Fruit fly (Drosophila melanogaster) whole organism, embryonic: ENCODE results near the gene CG14182.

Experiments used
- CG10959 ChIP-seq: fragments of 200-800 bp; sonication (Bioruptor generic); IDR thresholded peaks from 2 replicates; pipeline ENCODE4 v1.3.6; 2022; ENCODE audit warnings: missing biosample characterization, missing genetic modification characterization
- CG11723 ChIP-seq: fragments of 200-800 bp; sonication (Bioruptor generic); optimal IDR thresholded peaks from 2 replicates; lab custom pipeline; 2017; ENCODE audit warnings: missing biosample characterization, mild to moderate bottlenecking, missing genetic modification characterization
- CG12299 ChIP-seq: fragments of 200-800 bp; sonication (Bioruptor generic); optimal IDR thresholded peaks from 2 replicates; lab custom pipeline; 2018; ENCODE audit warnings: missing biosample characterization, mild to moderate bottlenecking, missing genetic modification characterization
- CG12744 ChIP-seq: fragments of 200-800 bp; sonication (Bioruptor generic); optimal IDR thresholded peaks from 2 replicates; lab custom pipeline; 2016; ENCODE audit warnings: missing biosample characterization, missing genetic modification characterization
- CG13424 ChIP-seq: fragments of 200-800 bp; sonication (Bioruptor generic); optimal IDR thresholded peaks from 2 replicates; lab custom pipeline; 2019; ENCODE audit warnings: missing biosample characterization, mild to moderate bottlenecking, missing genetic modification characterization, moderate library complexity
- CG15073 ChIP-seq: fragments of 200-800 bp; sonication (Bioruptor generic); optimal IDR thresholded peaks from 2 replicates; lab custom pipeline; 2016; ENCODE audit warnings: missing biosample characterization, missing genetic modification characterization
- CG1603 ChIP-seq: fragments of 200-800 bp; sonication (Bioruptor generic); optimal IDR thresholded peaks from 2 replicates; lab custom pipeline; 2019; ENCODE audit warnings: missing biosample characterization, mild to moderate bottlenecking, missing genetic modification characterization, moderate library complexity
- CG16779 ChIP-seq: fragments of 200-800 bp; sonication (Bioruptor generic); IDR thresholded peaks from 2 replicates; pipeline ENCODE4 v1.3.6; 2022; ENCODE audit warnings: missing biosample characterization, missing genetic modification characterization
- CG17802 ChIP-seq: fragments of 200-800 bp; sonication (Bioruptor generic); optimal IDR thresholded peaks from 2 replicates; lab custom pipeline; 2018; ENCODE audit warnings: missing biosample characterization, mild to moderate bottlenecking, missing genetic modification characterization, moderate library complexity
- CG2116 ChIP-seq: fragments of 200-800 bp; sonication (Bioruptor generic); optimal IDR thresholded peaks from 3 replicates; lab custom pipeline; 2018; ENCODE audit warnings: missing biosample characterization, mild to moderate bottlenecking, missing genetic modification characterization
- CG2199 ChIP-seq: fragments of 200-800 bp; sonication (Bioruptor generic); IDR thresholded peaks from 3 replicates; pipeline ENCODE4 v1.3.6; 2022; ENCODE audit warnings: missing biosample characterization, missing genetic modification characterization
- CG2712 ChIP-seq: fragments of 200-800 bp; optimal IDR thresholded peaks from 3 replicates; lab custom pipeline; 2019; ENCODE audit warnings: missing biosample characterization, mild to moderate bottlenecking, missing genetic modification characterization, moderate library complexity
- CG30020 ChIP-seq: fragments of 200-800 bp; optimal IDR thresholded peaks from 2 replicates; lab custom pipeline; 2019; ENCODE audit warnings: missing biosample characterization, mild to moderate bottlenecking, missing genetic modification characterization, moderate library complexity
- CG30431 ChIP-seq: fragments of 200-800 bp; sonication (Bioruptor generic); optimal IDR thresholded peaks from 2 replicates; lab custom pipeline; 2017; ENCODE audit warnings: missing biosample characterization, missing genetic modification characterization
- CG31388 ChIP-seq: fragments of 200-800 bp; sonication (Bioruptor generic); optimal IDR thresholded peaks from 2 replicates; lab custom pipeline; 2016; ENCODE audit warnings: missing biosample characterization, missing genetic modification characterization
- CG31441 ChIP-seq: fragments of 200-800 bp; sonication (Bioruptor generic); IDR thresholded peaks from 2 replicates; pipeline ENCODE4 v1.3.6; 2022; ENCODE audit warnings: missing biosample characterization, missing genetic modification characterization
- CG33213 ChIP-seq: fragments of 200-800 bp; sonication (Bioruptor generic); optimal IDR thresholded peaks from 3 replicates; lab custom pipeline; 2016; ENCODE audit warnings: missing biosample characterization, missing genetic modification characterization
- CG3726 ChIP-seq: fragments of 200-800 bp; sonication (Bioruptor generic); IDR thresholded peaks from 3 replicates; pipeline ENCODE4, ENCODE4 v1.3.6; 2022; ENCODE audit warnings: missing biosample characterization, missing genetic modification characterization
- CG6272 ChIP-seq: fragments of 200-800 bp; sonication (Bioruptor generic); IDR thresholded peaks from 2 replicates; pipeline ENCODE4 v1.3.6; 2022; ENCODE audit warnings: missing biosample characterization, missing genetic modification characterization
- CG7357 ChIP-seq: fragments of 200-800 bp; sonication (Bioruptor generic); IDR thresholded peaks from 3 replicates; pipeline ENCODE4 v1.3.6; 2022; ENCODE audit warnings: missing biosample characterization, missing genetic modification characterization
- CG7372 ChIP-seq: fragments of 200-800 bp; sonication (Bioruptor generic); IDR thresholded peaks from 2 replicates; pipeline ENCODE4 v1.3.6; 2022; ENCODE audit warnings: missing biosample characterization, missing genetic modification characterization
- CG9797 ChIP-seq: fragments of 200-800 bp; sonication (Bioruptor generic); optimal IDR thresholded peaks from 3 replicates; lab custom pipeline; 2018; ENCODE audit warnings: missing biosample characterization, mild to moderate bottlenecking, missing genetic modification characterization
- CrebB ChIP-seq: fragments of 200-800 bp; sonication (Bioruptor generic); optimal IDR thresholded peaks from 3 replicates; lab custom pipeline; 2018; ENCODE audit warnings: missing biosample characterization, mild to moderate bottlenecking, missing genetic modification characterization
- D19A ChIP-seq: fragments of 200-800 bp; optimal IDR thresholded peaks from 3 replicates; lab custom pipeline; 2019; ENCODE audit warnings: missing biosample characterization, mild to moderate bottlenecking, missing genetic modification characterization, moderate library complexity
- Dll ChIP-seq: fragments of 200-800 bp; sonication (Bioruptor generic); IDR thresholded peaks from 4 replicates; pipeline ENCODE4 v1.3.6; 2022; ENCODE audit warnings: missing biosample characterization, missing genetic modification characterization; ENCODE audit not compliant: partially characterized antibody
- Hey ChIP-seq: fragments of 200-800 bp; sonication (Bioruptor generic); optimal IDR thresholded peaks from 3 replicates; lab custom pipeline; 2018; ENCODE audit warnings: missing biosample characterization, mild to moderate bottlenecking, missing genetic modification characterization
- Lhr ChIP-seq: fragments of 200-800 bp; sonication (Bioruptor generic); optimal IDR thresholded peaks from 3 replicates; lab custom pipeline; 2017; ENCODE audit warnings: mild to moderate bottlenecking, missing biosample characterization, missing genetic modification reagents, missing genetic modification characterization
- Med ChIP-seq: fragments of 200-800 bp; sonication (Bioruptor generic); peaks from one replicate; lab custom pipeline; 2016; ENCODE audit warnings: missing biosample characterization, missing genetic modification characterization, mild to moderate bottlenecking, inconsistent platforms, moderate library complexity
- Myb ChIP-seq: fragments of 200-800 bp; sonication (Bioruptor generic); optimal IDR thresholded peaks from 2 replicates; lab custom pipeline; 2016; ENCODE audit warnings: missing biosample characterization, missing genetic modification characterization
- Poxn ChIP-seq: fragments of 200-800 bp; sonication (Bioruptor generic); IDR thresholded peaks from 2 replicates; pipeline ENCODE4 v1.3.6; 2022; ENCODE audit warnings: missing biosample characterization, missing genetic modification characterization
- Sin3A ChIP-seq: fragments of >200 bp; optimal IDR thresholded peaks from 2 replicates; lab custom pipeline; 2018
- Spps ChIP-seq: fragments of 200-800 bp; sonication (Bioruptor generic); optimal IDR thresholded peaks from 2 replicates; lab custom pipeline; 2018; ENCODE audit warnings: missing biosample characterization, mild to moderate bottlenecking, missing genetic modification characterization
- Tbp ChIP-seq: fragments of >200 bp; optimal IDR thresholded peaks from 2 replicates; lab custom pipeline; 2018; ENCODE audit warnings: missing biosample characterization, missing genetic modification characterization
- Usf ChIP-seq: fragments of 200-800 bp; sonication (Bioruptor generic); optimal IDR thresholded peaks from 2 replicates; lab custom pipeline; 2017; ENCODE audit warnings: missing genotype, missing biosample characterization, missing genetic modification characterization
- ato ChIP-seq: fragments of 200-800 bp; sonication (Bioruptor generic); IDR thresholded peaks from 2 replicates; pipeline ENCODE4 v1.3.6; 2022; ENCODE audit warnings: missing biosample characterization, missing genetic modification characterization; ENCODE audit not compliant: partially characterized antibody
- cwo ChIP-seq: fragments of 200-800 bp; sonication (Bioruptor generic); optimal IDR thresholded peaks from 3 replicates; lab custom pipeline; 2017; ENCODE audit warnings: missing biosample characterization, missing genetic modification characterization, mild to moderate bottlenecking, moderate library complexity, missing genetic modification reagents
- dmrt99B ChIP-seq: fragments of 200-800 bp; sonication (Bioruptor generic); optimal IDR thresholded peaks from 2 replicates; lab custom pipeline; 2018; ENCODE audit warnings: missing biosample characterization, mild to moderate bottlenecking, missing genetic modification characterization, moderate library complexity
- eve ChIP-seq, 2 experiments: fragments of >200 bp; optimal IDR thresholded peaks; 2 replicates each; lab custom pipeline; 2017; ENCODE audit warnings: missing biosample characterization in 2 of 2, missing genetic modification characterization in 2 of 2
- gfzf ChIP-seq: fragments of 200-800 bp; sonication (Bioruptor generic); optimal IDR thresholded peaks from 2 replicates; lab custom pipeline; 2016; ENCODE audit warnings: missing biosample characterization, mild to moderate bottlenecking, missing genetic modification characterization, moderate library complexity
- gro ChIP-seq: fragments of 200-800 bp; sonication (Bioruptor generic); optimal IDR thresholded peaks from 2 replicates; lab custom pipeline; 2016; ENCODE audit warnings: missing biosample characterization, missing genetic modification characterization
- jing ChIP-seq: fragments of 200-800 bp; sonication (Bioruptor generic); optimal IDR thresholded peaks from 2 replicates; lab custom pipeline; 2018; ENCODE audit warnings: missing biosample characterization, mild to moderate bottlenecking, missing genetic modification characterization
- nom ChIP-seq: fragments of 200-800 bp; sonication (Bioruptor generic); optimal IDR thresholded peaks from 2 replicates; lab custom pipeline; 2017; ENCODE audit warnings: missing biosample characterization, missing genetic modification characterization, mild to moderate bottlenecking, moderate library complexity, missing genetic modification reagents
- oc ChIP-seq: fragments of 200-800 bp; sonication (Bioruptor generic); optimal IDR thresholded peaks from 2 replicates; lab custom pipeline; 2018; ENCODE audit warnings: missing biosample characterization, mild to moderate bottlenecking, missing genetic modification characterization, moderate library complexity
- otp ChIP-seq: fragments of 200-800 bp; sonication (Bioruptor generic); IDR thresholded peaks from 3 replicates; pipeline ENCODE4, ENCODE4 v1.3.6; 2022; ENCODE audit warnings: missing biosample characterization, missing genetic modification characterization
- pum ChIP-seq: fragments of 200-800 bp; sonication (Bioruptor generic); optimal IDR thresholded peaks from 2 replicates; lab custom pipeline; 2016; ENCODE audit warnings: missing biosample characterization, missing genetic modification characterization
- sd ChIP-seq: fragments of 200-800 bp; sonication (Bioruptor generic); optimal IDR thresholded peaks from 3 replicates; lab custom pipeline; 2018; ENCODE audit warnings: missing biosample characterization, mild to moderate bottlenecking, missing genetic modification characterization, moderate library complexity
- sob ChIP-seq: fragments of 200-800 bp; sonication (Bioruptor generic); IDR thresholded peaks from 2 replicates; pipeline ENCODE4 v1.3.6; 2022; ENCODE audit warnings: missing biosample characterization, missing genetic modification characterization
- ssp ChIP-seq: fragments of 200-800 bp; sonication (Bioruptor generic); IDR thresholded peaks from 2 replicates; pipeline ENCODE4 v1.3.6; 2022; ENCODE audit warnings: missing biosample characterization, missing genetic modification characterization
- tin ChIP-seq: fragments of 200-800 bp; sonication (Bioruptor generic); optimal IDR thresholded peaks from 3 replicates; lab custom pipeline; 2016; ENCODE audit warnings: missing biosample characterization, missing genetic modification characterization
- toy ChIP-seq: fragments of 200-800 bp; sonication (Bioruptor generic); IDR thresholded peaks from 2 replicates; pipeline ENCODE4 v1.3.6; 2022; ENCODE audit warnings: missing biosample characterization, missing genetic modification characterization
- twi ChIP-seq: fragments of 200-800 bp; optimal IDR thresholded peaks from 2 replicates; lab custom pipeline; 2019; ENCODE audit warnings: missing biosample characterization, mild to moderate bottlenecking, missing genetic modification characterization, moderate library complexity
- zen ChIP-seq: fragments of 200-800 bp; sonication (Bioruptor generic); optimal IDR thresholded peaks from 3 replicates; lab custom pipeline; 2018; ENCODE audit warnings: missing biosample characterization, mild to moderate bottlenecking, missing genetic modification characterization, moderate library complexity

Gene CG14182

dm6 chr3L:19991714-19992231 lies 12.2 kb upstream of the CG14182 start, which contains the start of the genes CG7646 and Nca (continued):
- TF ChIP-seq tin, result no peak
- TF ChIP-seq twi (tag; lab: Kevin White, UChicago), result peak; percentile 59
- TF ChIP-seq toy, result no peak
- peak; percentile 86 for TF ChIP-seq ato (GFP tag; lab: Robert Waterston, UW)
- peak; percentile 87 for TF ChIP-seq CG2116 (GFP tag; lab: Kevin White, UChicago)
- TF ChIP-seq nom (GFP tag; lab: Kevin White, UChicago), result no peak
- TF ChIP-seq CG17802 (tag; lab: Kevin White, UChicago), result no peak
- no peak for TF ChIP-seq jing (GFP tag; lab: Kevin White, UChicago)
- no peak for TF ChIP-seq Tbp (GFP tag; lab: Kevin White, UChicago)
- TF ChIP-seq cwo (GFP tag; lab: Kevin White, UChicago), result no peak
- no peak for TF ChIP-seq CG7372 (GFP tag; lab: Robert Waterston, UW)
- TF ChIP-seq gfzf, result peak; percentile 27
- no peak for TF ChIP-seq gro (GFP tag; lab: Kevin White, UChicago)
- peak in 1 of 2 experiments; percentile 17 for TF ChIP-seq eve (GFP tag; optimal IDR thresholded peaks at IDR 0.05; lab: Kevin White, UChicago)
- TF ChIP-seq sob (GFP tag; lab: Robert Waterston, UW), result 0 out of 2 replicates have a peak, but pooled peaks have one; percentile 26
- TF ChIP-seq CG10959 (GFP tag; lab: Robert Waterston, UW), result no peak
- TF ChIP-seq Poxn (GFP tag; lab: Robert Waterston, UW), result no peak
- no peak for TF ChIP-seq pum (GFP tag; lab: Kevin White, UChicago)
- no peak for TF ChIP-seq otp (GFP tag; lab: Robert Waterston, UW)
- peak; percentile 55 for TF ChIP-seq zen (tag; lab: Kevin White, UChicago)
- TF ChIP-seq CG33213, result no peak
- TF ChIP-seq Sin3A (lab: Kevin White, UChicago), result no peak
- TF ChIP-seq CG3726 (GFP tag; lab: Robert Waterston, UW), result no peak
- no peak for TF ChIP-seq CG12744 (GFP tag; lab: Kevin White, UChicago)
- peak; percentile 32; the same call in 1 of the 2 replicates for TF ChIP-seq CG31441 (GFP tag; lab: Robert Waterston, UW)
- TF ChIP-seq dmrt99B (tag; lab: Kevin White, UChicago), result no peak
- peak; percentile 13 for TF ChIP-seq D19A (tag; lab: Kevin White, UChicago)
- TF ChIP-seq ssp (GFP tag; lab: Robert Waterston, UW), result no peak
- no peak for TF ChIP-seq CG15073
- TF ChIP-seq CG16779, result no peak
- TF ChIP-seq CG2199 (GFP tag; lab: Robert Waterston, UW), result no peak
- TF ChIP-seq CG1603 (tag; lab: Kevin White, UChicago), result peak; percentile 74
- no peak for TF ChIP-seq Usf
- no peak for TF ChIP-seq CG6272 (GFP tag; lab: Robert Waterston, UW)
- TF ChIP-seq sd (tag; lab: Kevin White, UChicago), result no peak
- TF ChIP-seq CG13424 (tag; lab: Kevin White, UChicago), result peak; percentile 12
- peak; percentile 17 for TF ChIP-seq CG2712 (tag; lab: Kevin White, UChicago)
- TF ChIP-seq oc (tag; lab: Kevin White, UChicago), result no peak
- TF ChIP-seq Med (GFP tag; lab: Kevin White, UChicago), result peak; percentile 59
- peak; percentile 93 for TF ChIP-seq CG30020 (tag; lab: Kevin White, UChicago)
- TF ChIP-seq CG30431 (GFP tag; lab: Kevin White, UChicago), result no peak
- no peak for TF ChIP-seq CG31388 (GFP tag; lab: Kevin White, UChicago)
- no peak for TF ChIP-seq Hey (tag; lab: Kevin White, UChicago)
- no peak for TF ChIP-seq Spps (tag; lab: Kevin White, UChicago)
- no peak for TF ChIP-seq CG7357 (GFP tag; lab: Robert Waterston, UW)
- no peak for TF ChIP-seq Lhr (GFP tag; lab: Kevin White, UChicago)
- TF ChIP-seq CG12299, result no peak
- TF ChIP-seq Myb, result peak; percentile 92
- TF ChIP-seq CG9797 (GFP tag; lab: Kevin White, UChicago), result peak; percentile 6
- TF ChIP-seq CrebB (tag; lab: Kevin White, UChicago), result peak; percentile 51
- TF ChIP-seq CG11723 (GFP tag; lab: Kevin White, UChicago), result no peak
- peak; percentile 92 for TF ChIP-seq Dll (GFP tag; lab: Robert Waterston, UW)
